Fruit fly (Drosophila melanogaster) whole organism, embryonic: ENCODE data around the gene Atat.

ENCODE experiments used
- Asciz ChIP-seq: fragments of 200-800 bp; sonication (Bioruptor generic); optimal IDR thresholded peaks from 2 replicates; lab custom pipeline; 2017; ENCODE audit warnings: missing biosample characterization, mild to moderate bottlenecking, missing genetic modification characterization, missing genetic modification reagents
- BEAF-32 ChIP-seq: fragments of 200-800 bp; sonication (Bioruptor generic); optimal IDR thresholded peaks from 3 replicates; lab custom pipeline; 2017; ENCODE audit warnings: missing biosample characterization, missing genetic modification characterization, mild to moderate bottlenecking, moderate library complexity, missing genetic modification reagents
- Bdp1 ChIP-seq: fragments of 200-800 bp; sonication (Bioruptor generic); optimal IDR thresholded peaks from 3 replicates; lab custom pipeline; 2016; ENCODE audit warnings: missing biosample characterization, missing genetic modification characterization
- Bteb2 ChIP-seq: fragments of 200-800 bp; sonication (Bioruptor generic); optimal IDR thresholded peaks from 2 replicates; lab custom pipeline; 2016; ENCODE audit warnings: missing biosample characterization, missing genetic modification characterization
- CG11456 ChIP-seq: fragments of 200-800 bp; sonication (Bioruptor generic); IDR thresholded peaks from 3 replicates; pipeline ENCODE4 v1.3.6; 2022; ENCODE audit warnings: missing biosample characterization, missing genetic modification characterization
- CG11723 ChIP-seq: fragments of 200-800 bp; sonication (Bioruptor generic); optimal IDR thresholded peaks from 2 replicates; lab custom pipeline; 2017; ENCODE audit warnings: missing biosample characterization, mild to moderate bottlenecking, missing genetic modification characterization
- CG12942 ChIP-seq: fragments of 200-800 bp; sonication (Bioruptor generic); optimal IDR thresholded peaks from 3 replicates; lab custom pipeline; 2016; ENCODE audit warnings: missing biosample characterization, missing genetic modification characterization
- CG13296 ChIP-seq: fragments of 200-800 bp; sonication (Bioruptor generic); optimal IDR thresholded peaks from 3 replicates; lab custom pipeline; 2018; ENCODE audit warnings: missing biosample characterization, mild to moderate bottlenecking, missing genetic modification characterization
- CG14050 ChIP-seq: fragments of 200-800 bp; sonication (Bioruptor generic); IDR thresholded peaks from 3 replicates; pipeline ENCODE4 v1.3.6; 2022; ENCODE audit warnings: missing biosample characterization, missing genetic modification characterization
- CG14710 ChIP-seq: fragments of 200-800 bp; sonication (Bioruptor generic); optimal IDR thresholded peaks from 3 replicates; lab custom pipeline; 2019; ENCODE audit warnings: missing biosample characterization, mild to moderate bottlenecking, missing genetic modification characterization, moderate library complexity
- CG15073 ChIP-seq: fragments of 200-800 bp; sonication (Bioruptor generic); optimal IDR thresholded peaks from 2 replicates; lab custom pipeline; 2016; ENCODE audit warnings: missing biosample characterization, missing genetic modification characterization
- CG16815 ChIP-seq: fragments of 200-800 bp; sonication (Bioruptor generic); optimal IDR thresholded peaks from 3 replicates; lab custom pipeline; 2017; ENCODE audit warnings: missing biosample characterization, mild to moderate bottlenecking, missing genetic modification characterization
- CG17829 ChIP-seq: fragments of 200-800 bp; optimal IDR thresholded peaks from 2 replicates; lab custom pipeline; 2019; ENCODE audit warnings: missing biosample characterization, mild to moderate bottlenecking, missing genetic modification characterization, moderate library complexity
- CG1832 ChIP-seq: fragments of 200-800 bp; sonication (Bioruptor generic); optimal IDR thresholded peaks from 2 replicates; lab custom pipeline; 2017; ENCODE audit warnings: missing biosample characterization, mild to moderate bottlenecking, missing genetic modification characterization, inconsistent platforms
- CG2129 ChIP-seq: fragments of 200-800 bp; sonication (Bioruptor generic); IDR thresholded peaks from 2 replicates; pipeline ENCODE4 v1.3.6; 2022; ENCODE audit warnings: missing biosample characterization, missing genetic modification characterization; ENCODE audit not compliant: partially characterized antibody
- CG30403 ChIP-seq: fragments of 200-800 bp; sonication (Bioruptor generic); optimal IDR thresholded peaks from 3 replicates; lab custom pipeline; 2016; ENCODE audit warnings: missing biosample characterization, missing genetic modification characterization
- CG31224 ChIP-seq: fragments of 200-800 bp; sonication (Bioruptor generic); IDR thresholded peaks from 2 replicates; pipeline ENCODE4 v1.3.6; 2022; ENCODE audit warnings: missing biosample characterization, missing genetic modification characterization
- CG33557 ChIP-seq: fragments of 200-800 bp; sonication (Bioruptor generic); optimal IDR thresholded peaks from 2 replicates; lab custom pipeline; 2019; ENCODE audit warnings: missing biosample characterization, mild to moderate bottlenecking, missing genetic modification characterization, moderate library complexity
- CG34422 ChIP-seq: fragments of 200-800 bp; sonication (Bioruptor generic); IDR thresholded peaks from 3 replicates; pipeline ENCODE4 v1.3.6; 2022; ENCODE audit warnings: missing biosample characterization, missing genetic modification characterization
- CG4328 ChIP-seq: fragments of 200-800 bp; sonication (Bioruptor generic); optimal IDR thresholded peaks from 3 replicates; lab custom pipeline; 2017; ENCODE audit warnings: missing biosample characterization, missing genetic modification reagents, missing genetic modification characterization
- CG4617 ChIP-seq: fragments of 200-800 bp; sonication (Bioruptor generic); optimal IDR thresholded peaks from 3 replicates; lab custom pipeline; 2016; ENCODE audit warnings: missing biosample characterization, missing genetic modification characterization, borderline replicate concordance
- CG7357 ChIP-seq: fragments of 200-800 bp; sonication (Bioruptor generic); IDR thresholded peaks from 3 replicates; pipeline ENCODE4 v1.3.6; 2022; ENCODE audit warnings: missing biosample characterization, missing genetic modification characterization
- CG7556 ChIP-seq: fragments of 200-800 bp; sonication (Bioruptor generic); optimal IDR thresholded peaks from 2 replicates; lab custom pipeline; 2017; ENCODE audit warnings: missing biosample characterization, mild to moderate bottlenecking, missing genetic modification characterization
- CG7928 ChIP-seq: fragments of 200-800 bp; sonication (Bioruptor generic); optimal IDR thresholded peaks from 2 replicates; lab custom pipeline; 2017; ENCODE audit warnings: missing biosample characterization, mild to moderate bottlenecking, missing genetic modification characterization
- CG8281 ChIP-seq: fragments of 200-800 bp; sonication (Bioruptor generic); optimal IDR thresholded peaks from 2 replicates; lab custom pipeline; 2018; ENCODE audit warnings: missing biosample characterization, mild to moderate bottlenecking, missing genetic modification characterization, moderate library complexity
- CG9437 ChIP-seq: fragments of 200-800 bp; sonication (Bioruptor generic); optimal IDR thresholded peaks from 2 replicates; lab custom pipeline; 2018; ENCODE audit warnings: missing biosample characterization, mild to moderate bottlenecking, missing genetic modification characterization
- CTCF ChIP-seq: fragments of 200-800 bp; sonication (Bioruptor generic); optimal IDR thresholded peaks from 2 replicates; lab custom pipeline; 2017; ENCODE audit warnings: missing biosample characterization, mild to moderate bottlenecking, missing genetic modification characterization, moderate library complexity
- Fer3 ChIP-seq: fragments of 200-800 bp; sonication (Bioruptor generic); optimal IDR thresholded peaks from 2 replicates; lab custom pipeline; 2018; ENCODE audit warnings: missing biosample characterization, mild to moderate bottlenecking, missing genetic modification characterization, moderate library complexity
- GATAe ChIP-seq: fragments of 200-800 bp; sonication (Bioruptor generic); conservative IDR thresholded peaks from 2 replicates; pipeline ENCODE4 v1.3.6; 2022; ENCODE audit warnings: missing biosample characterization, missing genetic modification characterization
- Gug ChIP-seq: fragments of 200-800 bp; sonication (Bioruptor generic); IDR thresholded peaks from 4 replicates; pipeline ENCODE4 v1.3.6; 2022; ENCODE audit warnings: missing biosample characterization, missing genetic modification characterization
- Hmr ChIP-seq: fragments of 200-800 bp; sonication (Bioruptor generic); optimal IDR thresholded peaks from 3 replicates; lab custom pipeline; 2017; ENCODE audit warnings: mild to moderate bottlenecking, missing biosample characterization, missing genetic modification reagents, missing genetic modification characterization
- Nf-YA ChIP-seq: fragments of 200-800 bp; sonication (Bioruptor generic); IDR thresholded peaks from 2 replicates; pipeline ENCODE4 v1.3.6; 2022; ENCODE audit warnings: missing biosample characterization, missing genetic modification characterization
- Vsx1 ChIP-seq: fragments of 200-800 bp; sonication (Bioruptor generic); optimal IDR thresholded peaks from 2 replicates; lab custom pipeline; 2017; ENCODE audit warnings: missing biosample characterization, mild to moderate bottlenecking, missing genetic modification characterization, missing genetic modification reagents
- cg ChIP-seq: fragments of 200-800 bp; sonication (Bioruptor generic); optimal IDR thresholded peaks from 3 replicates; lab custom pipeline; 2019; ENCODE audit warnings: missing biosample characterization, mild to moderate bottlenecking, missing genetic modification characterization, moderate library complexity
- dan ChIP-seq: fragments of 200-800 bp; sonication (Bioruptor generic); IDR thresholded peaks from 2 replicates; pipeline ENCODE4 v1.3.6; 2022; ENCODE audit warnings: missing biosample characterization, missing genetic modification characterization
- dysf ChIP-seq: fragments of 200-800 bp; sonication (Bioruptor generic); IDR thresholded peaks from 3 replicates; pipeline ENCODE4 v1.3.6; 2022; ENCODE audit warnings: missing biosample characterization, missing genetic modification characterization
- exex ChIP-seq: fragments of 200-800 bp; sonication (Bioruptor generic); optimal IDR thresholded peaks from 4 replicates; lab custom pipeline; 2018; ENCODE audit warnings: missing biosample characterization, mild to moderate bottlenecking, missing genetic modification characterization, moderate library complexity
- fd96Cb ChIP-seq: fragments of 200-800 bp; sonication (Bioruptor generic); optimal IDR thresholded peaks from 2 replicates; lab custom pipeline; 2018; ENCODE audit warnings: missing biosample characterization, mild to moderate bottlenecking, missing genetic modification characterization, moderate library complexity
- ken ChIP-seq: fragments of 200-800 bp; sonication (Bioruptor generic); IDR thresholded peaks from 3 replicates; pipeline ENCODE4 v1.3.6; 2022; ENCODE audit warnings: missing biosample characterization, missing genetic modification characterization
- lbe ChIP-seq: fragments of 200-800 bp; sonication (Bioruptor generic); optimal IDR thresholded peaks from 2 replicates; lab custom pipeline; 2016; ENCODE audit warnings: missing biosample characterization, mild to moderate bottlenecking, missing genetic modification characterization
- luna ChIP-seq: fragments of 200-800 bp; sonication (Bioruptor generic); optimal IDR thresholded peaks from 2 replicates; lab custom pipeline; 2016; ENCODE audit warnings: missing biosample characterization, missing genetic modification characterization
- maf-S ChIP-seq: fragments of 200-800 bp; sonication (Bioruptor generic); optimal IDR thresholded peaks from 2 replicates; lab custom pipeline; 2016; ENCODE audit warnings: missing biosample characterization, missing genetic modification characterization
- mirr ChIP-seq: fragments of 200-800 bp; sonication (Bioruptor generic); optimal IDR thresholded peaks from 3 replicates; lab custom pipeline; 2018; ENCODE audit warnings: missing biosample characterization, mild to moderate bottlenecking, missing genetic modification characterization
- pan ChIP-seq, 4 experiments: fragments of >200 bp in 3 of 4; fragments of 200-800 bp in 1 of 4; sonication (Bioruptor generic) in 1 of 4; optimal IDR thresholded peaks in 3 of 4; IDR thresholded peaks in 1 of 4; 2 replicates each; pipeline versions ENCODE4 v1.3.6 to Lab custom; 2017 to 2022; ENCODE audit warnings: missing biosample characterization in 2 of 4, missing genetic modification characterization in 2 of 4, mixed read lengths in 1 of 4
- phol ChIP-seq: fragments of 200-800 bp; sonication (Bioruptor generic); optimal IDR thresholded peaks from 3 replicates; lab custom pipeline; 2018; ENCODE audit warnings: missing biosample characterization, mild to moderate bottlenecking, missing genetic modification characterization, moderate library complexity
- rib ChIP-seq: fragments of 200-800 bp; sonication (Bioruptor generic); IDR thresholded peaks from 2 replicates; pipeline ENCODE4 v1.3.6; 2022; ENCODE audit warnings: missing biosample characterization, missing genetic modification characterization
- sd ChIP-seq: fragments of 200-800 bp; sonication (Bioruptor generic); optimal IDR thresholded peaks from 3 replicates; lab custom pipeline; 2018; ENCODE audit warnings: missing biosample characterization, mild to moderate bottlenecking, missing genetic modification characterization, moderate library complexity
- tap ChIP-seq: fragments of 200-800 bp; optimal IDR thresholded peaks from 3 replicates; lab custom pipeline; 2019; ENCODE audit warnings: missing biosample characterization, mild to moderate bottlenecking, missing genetic modification characterization, moderate library complexity
- wor ChIP-seq: fragments of 200-800 bp; sonication (Bioruptor generic); IDR thresholded peaks from 2 replicates; pipeline ENCODE4 v1.3.6; 2022; ENCODE audit warnings: missing biosample characterization, missing genetic modification characterization

Gene Atat

dm6 chr3L:9410754-9411423 is 15.7 kb downstream of the Atat start, which contains the start of the genes CG4022 and Cpsf5 (continued):
- TF ChIP-seq CG31224 (GFP tag; lab: Robert Waterston, UW) (peak; percentile 57), CG33557 (GFP tag; lab: Kevin White, UChicago) (peak; percentile 86), CG12942 (GFP tag; lab: Kevin White, UChicago) (peak; percentile 73), CG30403 (peak; percentile 90), cg (GFP tag; lab: Kevin White, UChicago) (no peak), CG11456 (GFP tag; lab: Robert Waterston, UW) (peak; percentile 78; the same call in 2 of the 3 replicates), CG34422 (peak; percentile 80), phol (tag; lab: Kevin White, UChicago) (peak; percentile 94), fd96Cb (peak; percentile 68), CG14710 (peak; percentile 90), CG4328 (GFP tag; lab: Kevin White, UChicago) (peak; percentile 78), BEAF-32 (GFP tag; lab: Kevin White, UChicago) (peak; percentile 52), CG7556 (peak; percentile 78), CG4617 (GFP tag; lab: Kevin White, UChicago) (peak; percentile 85), CG16815 (GFP tag; lab: Kevin White, UChicago) (peak; percentile 70), pan (optimal IDR thresholded peaks at IDR 0.05; lab: Kevin White, UChicago) (no peak), pan (GFP tag; optimal IDR thresholded peaks at IDR 0.05 in 1 of 2, IDR thresholded peaks at IDR 0.05 in 1 of 2) (peak in 1 of 2 experiments; percentile 86), CG2129 (GFP tag; lab: Robert Waterston, UW) (no peak), CG14050 (GFP tag; lab: Robert Waterston, UW) (peak; percentile 74), lbe (GFP tag; lab: Kevin White, UChicago) (peak; percentile 66), Gug (GFP tag; lab: Robert Waterston, UW) (peak; percentile 58; the same call in 3 of the 4 replicates), Vsx1 (GFP tag; lab: Kevin White, UChicago) (no peak), CG17829 (tag; lab: Kevin White, UChicago) (peak; percentile 91), Hmr (GFP tag; lab: Kevin White, UChicago) (peak; percentile 85), dan (GFP tag; lab: Robert Waterston, UW) (no peak), CG11723 (GFP tag; lab: Kevin White, UChicago) (peak; percentile 52), sd (peak; percentile 47), exex (tag; lab: Kevin White, UChicago) (peak; percentile 77), dysf (GFP tag; lab: Robert Waterston, UW) (peak; percentile 84), Bdp1 (GFP tag; lab: Kevin White, UChicago) (peak; percentile 67), Nf-YA (GFP tag; lab: Robert Waterston, UW) (peak; percentile 71), GATAe (GFP tag; lab: Robert Waterston, UW) (no peak), CG7357 (GFP tag; lab: Robert Waterston, UW) (0 out of 3 replicates have a peak, but pooled peaks have one; percentile 55), rib (GFP tag; lab: Robert Waterston, UW) (peak; percentile 89; the same call in 1 of the 2 replicates), CG9437 (peak; percentile 60), CG1832 (GFP tag; lab: Kevin White, UChicago) (no peak), wor (peak; percentile 65), CG13296 (GFP tag; lab: Kevin White, UChicago) (peak; percentile 72), maf-S (GFP tag; lab: Kevin White, UChicago) (peak; percentile 49), CG15073 (no peak), CTCF (GFP tag; lab: Kevin White, UChicago) (no peak), CG8281 (peak; percentile 36), mirr (GFP tag; lab: Kevin White, UChicago) (peak; percentile 48), CG7928 (peak; percentile 98), tap (tag; lab: Kevin White, UChicago) (peak; percentile 81), ken (GFP tag; lab: Robert Waterston, UW) (peak; percentile 87), Bteb2 (GFP tag; lab: Kevin White, UChicago) (peak; percentile 48), Fer3 (tag; lab: Kevin White, UChicago) (peak; percentile 78), Asciz (GFP tag; lab: Kevin White, UChicago) (peak; percentile 52), luna (GFP tag; lab: Kevin White, UChicago) (no peak)
